Worm (Caenorhabditis elegans) whole organism, young adult: ENCODE measurements around the gene clh-1.

Experiments used
- B0019.2 ChIP-seq: fragments of 200-800 bp; sonication (Bioruptor generic); conservative IDR thresholded peaks from 2 replicates; pipeline ENCODE4 v1.3.6; 2022; ENCODE audit warnings: missing genetic modification reagents, missing genetic modification characterization, missing compliant biosample characterization
- B0336.3 ChIP-seq: fragments of 200-800 bp; sonication (Bioruptor generic); IDR thresholded peaks from 2 replicates; pipeline ENCODE4 v1.3.6; 2022; ENCODE audit warnings: missing genetic modification characterization, missing compliant biosample characterization
- C17E4.6 ChIP-seq: fragments of 200-800 bp; sonication (Bioruptor generic); IDR thresholded peaks from 2 replicates; pipeline ENCODE4 v1.3.6; 2022; ENCODE audit warnings: missing genetic modification reagents, missing genetic modification characterization, missing compliant biosample characterization
- D2030.7 ChIP-seq: fragments of 200-800 bp; sonication (Bioruptor generic); IDR thresholded peaks from 2 replicates; pipeline ENCODE4 v1.3.6; 2022; ENCODE audit warnings: missing genetic modification reagents, missing genetic modification characterization, missing compliant biosample characterization
- F22D6.2 ChIP-seq: sonication (generic microtip); optimal IDR thresholded peaks from 2 replicates; lab custom pipeline; 2016; ENCODE audit warnings: mild to moderate bottlenecking, missing genetic modification characterization, missing compliant biosample characterization
- F23B12.7 ChIP-seq: sonication (generic microtip); optimal IDR thresholded peaks from 2 replicates; lab custom pipeline; 2017; ENCODE audit warnings: missing genetic modification characterization, mild to moderate bottlenecking, missing compliant biosample characterization, antibody characterized with exemption, moderate library complexity; ENCODE audit not compliant: insufficient read depth
- Y53G8AR.9 ChIP-seq: fragments of 200-800 bp; sonication (Bioruptor generic); conservative IDR thresholded peaks from 2 replicates; pipeline ENCODE4 v1.3.6; 2022; ENCODE audit warnings: missing genetic modification reagents, missing genetic modification characterization, missing compliant biosample characterization
- aptf-3 ChIP-seq: fragments of 200-800 bp; sonication (Bioruptor generic); IDR thresholded peaks from 2 replicates; pipeline ENCODE4 v1.3.6; 2022; ENCODE audit warnings: missing genetic modification characterization, missing compliant biosample characterization
- attf-6 ChIP-seq: fragments of 200-800 bp; sonication (Bioruptor generic); IDR thresholded peaks from 2 replicates; pipeline ENCODE4 v1.3.6; 2022; ENCODE audit warnings: missing genetic modification reagents, missing genetic modification characterization, missing compliant biosample characterization
- gei-17 ChIP-seq: fragments of 200-800 bp; sonication (Bioruptor generic); optimal IDR thresholded peaks from 2 replicates; lab custom pipeline; 2018; ENCODE audit warnings: mild to moderate bottlenecking, missing genetic modification characterization, missing compliant biosample characterization
- lir-1 ChIP-seq: fragments of 200-800 bp; sonication (Bioruptor generic); conservative IDR thresholded peaks from 2 replicates; pipeline ENCODE4 v1.3.6; 2022; ENCODE audit warnings: missing genetic modification reagents, missing genetic modification characterization, missing compliant biosample characterization
- snpc-4 ChIP-seq, 5 experiments: fragments of 150-350 bp in 1 of 5; sonication (generic microtip) in 4 of 5; optimal IDR thresholded peaks; 2 replicates each; lab custom pipeline; 2014 to 2018; ENCODE audit warnings: missing genetic modification characterization in 5 of 5, missing biosample characterization in 3 of 5, antibody characterized with exemption in 2 of 5, mild to moderate bottlenecking in 2 of 5, missing compliant biosample characterization in 2 of 5, missing genotype in 2 of 5, moderate library complexity in 2 of 5, missing genetic modification reagents in 1 of 5
- ztf-26 ChIP-seq: sonication (generic microtip); optimal IDR thresholded peaks from 2 replicates; lab custom pipeline; 2017; ENCODE audit warnings: missing genetic modification characterization, missing compliant biosample characterization

- TF ChIP-seq F23B12.7 (no peak), aptf-3 (no peak), lir-1 (no peak), gei-17 (GFP tag; lab: Kevin White, UChicago) (no peak), attf-6 (GFP tag; lab: Robert Waterston, UW) (no peak), C17E4.6 (no peak), ztf-26 (tag; lab: Kevin White, UChicago) (no peak), Y53G8AR.9 (GFP tag; lab: Robert Waterston, UW) (no peak), B0019.2 (no peak), B0336.3 (GFP tag; lab: Robert Waterston, UW) (no peak), F22D6.2 (no peak), snpc-4 (GFP tag; optimal IDR thresholded peaks at IDR 0.05; lab: Kevin White, UChicago) (no peak), snpc-4 (tag; optimal IDR thresholded peaks at IDR 0.05; lab: Kevin White, UChicago) (no peak), D2030.7 (no peak)
These were observed 17.1 kb downstream of the clh-1 start for ce11 chrII:11839116-11839515.
